Fruit fly (Drosophila melanogaster) whole organism, prepupa: ENCODE results near the gene dunk.

Source experiments
- Blimp-1 ChIP-seq: fragments of 200-800 bp; sonication (Bioruptor generic); optimal IDR thresholded peaks from 3 replicates; lab custom pipeline; 2017; ENCODE audit warnings: missing biosample characterization, missing genetic modification characterization, mild to moderate bottlenecking, moderate library complexity, missing genetic modification reagents
- CG10631 ChIP-seq: fragments of 200-800 bp; sonication (Bioruptor generic); optimal IDR thresholded peaks from 2 replicates; lab custom pipeline; 2016; ENCODE audit warnings: missing biosample characterization, missing genetic modification characterization
- CG11762 ChIP-seq: fragments of 200-800 bp; sonication (Bioruptor generic); optimal IDR thresholded peaks from 3 replicates; lab custom pipeline; 2016; ENCODE audit warnings: missing biosample characterization, missing genetic modification characterization; ENCODE audit not compliant: insufficient read depth
- CG11902 ChIP-seq: fragments of 200-800 bp; sonication (Bioruptor generic); optimal IDR thresholded peaks from 3 replicates; lab custom pipeline; 2016; ENCODE audit warnings: missing biosample characterization, missing genetic modification characterization
- CG1621 ChIP-seq: fragments of 200-800 bp; sonication (Bioruptor generic); optimal IDR thresholded peaks from 3 replicates; lab custom pipeline; 2018; ENCODE audit warnings: missing biosample characterization, mild to moderate bottlenecking, missing genetic modification characterization
- CG16779 ChIP-seq: fragments of 200-800 bp; sonication (Bioruptor generic); optimal IDR thresholded peaks from 3 replicates; lab custom pipeline; 2017; ENCODE audit warnings: missing biosample characterization, mild to moderate bottlenecking, missing genetic modification characterization
- CG31627 ChIP-seq: fragments of 200-800 bp; sonication (Bioruptor generic); optimal IDR thresholded peaks from 3 replicates; lab custom pipeline; 2016; ENCODE audit warnings: missing biosample characterization, missing genetic modification characterization
- CG32006 ChIP-seq: fragments of 200-800 bp; sonication (Bioruptor generic); optimal IDR thresholded peaks from 3 replicates; lab custom pipeline; 2017; ENCODE audit warnings: missing biosample characterization, mild to moderate bottlenecking, missing genetic modification characterization
- CG3919 ChIP-seq: fragments of 200-800 bp; sonication (Bioruptor generic); optimal IDR thresholded peaks from 3 replicates; lab custom pipeline; 2016; ENCODE audit warnings: missing biosample characterization, missing genetic modification characterization
- CG6163 ChIP-seq: fragments of 200-800 bp; sonication (Bioruptor generic); IDR thresholded peaks from 3 replicates; pipeline ENCODE4 v1.3.6; 2022; ENCODE audit warnings: missing biosample characterization, missing genetic modification characterization
- CG7368 ChIP-seq: fragments of 200-800 bp; sonication (Bioruptor generic); optimal IDR thresholded peaks from 3 replicates; lab custom pipeline; 2016; ENCODE audit warnings: missing biosample characterization, missing genetic modification characterization
- CG8119 ChIP-seq: fragments of 200-800 bp; sonication (Bioruptor generic); IDR thresholded peaks from 3 replicates; pipeline ENCODE4 v1.3.6; 2022; ENCODE audit warnings: missing biosample characterization, missing genetic modification characterization
- CG8319 ChIP-seq: fragments of 200-800 bp; sonication (Bioruptor generic); optimal IDR thresholded peaks from 3 replicates; lab custom pipeline; 2016; ENCODE audit warnings: missing biosample characterization, missing genetic modification characterization
- CG9139 ChIP-seq: fragments of 200-800 bp; sonication (Bioruptor generic); optimal IDR thresholded peaks from 3 replicates; lab custom pipeline; 2017; ENCODE audit warnings: missing biosample characterization, mild to moderate bottlenecking, missing genetic modification characterization
- Eip75B ChIP-seq: fragments of 200-800 bp; sonication (Bioruptor generic); optimal IDR thresholded peaks from 3 replicates; lab custom pipeline; 2016; ENCODE audit warnings: missing biosample characterization, missing genetic modification characterization
- Eip78C ChIP-seq: fragments of 200-800 bp; sonication (Bioruptor generic); peaks from one replicate; lab custom pipeline; 2016; ENCODE audit warnings: missing biosample characterization, missing genetic modification characterization
- Eip93F ChIP-seq: fragments of 200-800 bp; sonication (Bioruptor generic); optimal IDR thresholded peaks from 2 replicates; lab custom pipeline; 2016; ENCODE audit warnings: missing biosample characterization, mild to moderate bottlenecking, missing genetic modification characterization
- Gug ChIP-seq: fragments of 200-800 bp; sonication (Bioruptor generic); IDR thresholded peaks from 2 replicates; pipeline ENCODE4 v1.3.6; 2022; ENCODE audit warnings: missing biosample characterization, missing genetic modification characterization
- Hr38 ChIP-seq: sonication (Bioruptor generic); optimal IDR thresholded peaks from 2 replicates; lab custom pipeline; 2016; ENCODE audit warnings: missing biosample characterization, missing genetic modification characterization
- Hr39 ChIP-seq: fragments of 200-800 bp; sonication (Bioruptor generic); optimal IDR thresholded peaks from 2 replicates; lab custom pipeline; 2016; ENCODE audit warnings: missing biosample characterization, missing genetic modification characterization
- Smox ChIP-seq: fragments of 200-800 bp; sonication (Bioruptor generic); optimal IDR thresholded peaks from 3 replicates; lab custom pipeline; 2016; ENCODE audit warnings: missing biosample characterization, missing genetic modification characterization
- Sox102F ChIP-seq: fragments of 200-800 bp; sonication (Bioruptor generic); optimal IDR thresholded peaks from 2 replicates; lab custom pipeline; 2016; ENCODE audit warnings: missing biosample characterization, mild to moderate bottlenecking, missing genetic modification characterization
- Sox14 ChIP-seq: fragments of 200-800 bp; sonication (Bioruptor generic); optimal IDR thresholded peaks from 3 replicates; lab custom pipeline; 2016; ENCODE audit warnings: missing biosample characterization, missing genetic modification characterization
- Sox15 ChIP-seq: fragments of 200-800 bp; sonication (Bioruptor generic); optimal IDR thresholded peaks from 3 replicates; lab custom pipeline; 2016; ENCODE audit warnings: missing biosample characterization, missing genetic modification characterization
- achi ChIP-seq: fragments of 200-800 bp; sonication (Bioruptor generic); optimal IDR thresholded peaks from 3 replicates; lab custom pipeline; 2016; ENCODE audit warnings: missing biosample characterization, missing genetic modification characterization
- cyc ChIP-seq: fragments of 200-800 bp; sonication (Bioruptor generic); optimal IDR thresholded peaks from 3 replicates; lab custom pipeline; 2016; ENCODE audit warnings: missing biosample characterization, missing genetic modification characterization
- dac ChIP-seq: fragments of 200-800 bp; sonication (Bioruptor generic); optimal IDR thresholded peaks from 2 replicates; lab custom pipeline; 2017; ENCODE audit warnings: missing biosample characterization, mild to moderate bottlenecking, missing genetic modification characterization
- esn ChIP-seq: fragments of 200-800 bp; sonication (Bioruptor generic); optimal IDR thresholded peaks from 2 replicates; lab custom pipeline; 2016; ENCODE audit warnings: missing biosample characterization, mild to moderate bottlenecking, missing genetic modification characterization, moderate library complexity
- fd85E ChIP-seq: fragments of 200-800 bp; sonication (Bioruptor generic); optimal IDR thresholded peaks from 3 replicates; lab custom pipeline; 2016; ENCODE audit warnings: missing biosample characterization, missing genetic modification characterization
- fkh ChIP-seq: fragments of 200-800 bp; sonication (Bioruptor generic); optimal IDR thresholded peaks from 3 replicates; lab custom pipeline; 2017; ENCODE audit warnings: missing biosample characterization, mild to moderate bottlenecking, missing genetic modification characterization, moderate library complexity
- lz ChIP-seq: fragments of 200-800 bp; sonication (Bioruptor generic); optimal IDR thresholded peaks from 3 replicates; lab custom pipeline; 2016; ENCODE audit warnings: missing biosample characterization, missing genetic modification characterization
- net ChIP-seq: fragments of 200-800 bp; sonication (Bioruptor generic); optimal IDR thresholded peaks from 3 replicates; lab custom pipeline; 2016; ENCODE audit warnings: missing biosample characterization, missing genetic modification characterization
- pdm3 ChIP-seq: fragments of 200-800 bp; sonication (Bioruptor generic); optimal IDR thresholded peaks from 3 replicates; lab custom pipeline; 2016; ENCODE audit warnings: missing biosample characterization, missing genetic modification characterization
- salr ChIP-seq, 2 experiments: fragments of 200-800 bp; sonication (Bioruptor generic); optimal IDR thresholded peaks; 3 replicates each; lab custom pipeline; 2016 to 2018; ENCODE audit warnings: missing biosample characterization in 2 of 2, missing genetic modification characterization in 2 of 2, mild to moderate bottlenecking in 1 of 2
- ss ChIP-seq, 2 experiments: fragments of 200-800 bp; sonication (Bioruptor generic); optimal IDR thresholded peaks; 2 replicates in 1 of 2; 3 replicates in 1 of 2; lab custom pipeline; 2017 to 2018; ENCODE audit warnings: mild to moderate bottlenecking in 2 of 2, missing biosample characterization in 2 of 2, missing genetic modification characterization in 2 of 2, moderate library complexity in 1 of 2
- topi ChIP-seq: fragments of 200-800 bp; sonication (Bioruptor generic); optimal IDR thresholded peaks from 3 replicates; lab custom pipeline; 2016; ENCODE audit warnings: missing biosample characterization, missing genetic modification characterization

The dunk gene

dm6 chr2L:22151323-22151722 is at the start of gene dunk:
TSS of gene dunk (plus strand) at chr2L:22151623.
- no peak for TF ChIP-seq Sox102F (GFP tag; lab: Kevin White, UChicago)
- TF ChIP-seq CG11762 = no peak
- no peak for TF ChIP-seq CG31627 (GFP tag; lab: Kevin White, UChicago)
- TF ChIP-seq pdm3 (GFP tag; lab: Kevin White, UChicago) = no peak
- no peak for TF ChIP-seq CG6163 (GFP tag; lab: Robert Waterston, UW)
- TF ChIP-seq esn (GFP tag; lab: Kevin White, UChicago) = no peak
- TF ChIP-seq CG16779 (tag; lab: Kevin White, UChicago) = no peak
- no peak for TF ChIP-seq CG9139 (GFP tag; lab: Kevin White, UChicago)
- no peak for TF ChIP-seq Hr39 (GFP tag; lab: Kevin White, UChicago)
- TF ChIP-seq CG3919 (GFP tag; lab: Kevin White, UChicago) = no peak
- TF ChIP-seq CG1621 (tag; lab: Kevin White, UChicago) = no peak
- no peak for TF ChIP-seq fkh (GFP tag; lab: Kevin White, UChicago)
- no peak for TF ChIP-seq CG10631
- TF ChIP-seq ss (GFP tag; optimal IDR thresholded peaks at IDR 0.05; lab: Kevin White, UChicago) = no peak
- TF ChIP-seq Eip78C (GFP tag; lab: Kevin White, UChicago) = no peak
- no peak for TF ChIP-seq net (GFP tag; lab: Kevin White, UChicago)
- no peak for TF ChIP-seq CG8119
- no peak for TF ChIP-seq CG11902 (GFP tag; lab: Kevin White, UChicago)
- TF ChIP-seq CG7368 = no peak

dm6 chr2L:22104301-22104700 is 47.1 kb upstream of the dunk start, which contains the start of gene tplus3b:
TSS of gene tplus3b (minus strand) at chr2L:22104401.
- TF ChIP-seq Eip75B (GFP tag; lab: Kevin White, UChicago) (no peak), CG7368 (no peak), topi (no peak), CG6163 (GFP tag; lab: Robert Waterston, UW) (no peak), ss (GFP tag; optimal IDR thresholded peaks at IDR 0.05; lab: Kevin White, UChicago) (no peak), Eip93F (GFP tag; lab: Kevin White, UChicago) (no peak), CG3919 (GFP tag; lab: Kevin White, UChicago) (no peak), Blimp-1 (GFP tag; lab: Kevin White, UChicago) (no peak), fd85E (GFP tag; lab: Kevin White, UChicago) (no peak)

dm6 chr2L:22105412-22105811 is 46.0 kb upstream of the dunk start, which contains the start of gene CG15219:
TSS of gene CG15219 (minus strand) at chr2L:22105512.
- TF ChIP-seq Eip78C (GFP tag; lab: Kevin White, UChicago) (no peak), esn (GFP tag; lab: Kevin White, UChicago) (no peak), CG9139 (GFP tag; lab: Kevin White, UChicago) (no peak), CG11762 (no peak), lz (GFP tag; lab: Kevin White, UChicago) (no peak)

- TF ChIP-seq Sox14 (GFP tag; lab: Kevin White, UChicago) = no peak
- TF ChIP-seq salr (GFP tag; optimal IDR thresholded peaks at IDR 0.05; lab: Kevin White, UChicago) = no peak
- no peak for TF ChIP-seq dac (GFP tag; lab: Kevin White, UChicago)
- no peak for TF ChIP-seq Sox15 (GFP tag; lab: Kevin White, UChicago)
- no peak for TF ChIP-seq CG6163 (GFP tag; lab: Robert Waterston, UW)
- no peak for TF ChIP-seq Eip78C (GFP tag; lab: Kevin White, UChicago)
- no peak for TF ChIP-seq CG8319 (GFP tag; lab: Kevin White, UChicago)
- no peak for TF ChIP-seq CG11762
- TF ChIP-seq CG7368 = no peak
- no peak for TF ChIP-seq CG16779 (tag; lab: Kevin White, UChicago)
- TF ChIP-seq CG9139 (GFP tag; lab: Kevin White, UChicago) = no peak
- TF ChIP-seq CG32006 (GFP tag; lab: Kevin White, UChicago) = no peak
- no peak for TF ChIP-seq cyc (GFP tag; lab: Kevin White, UChicago)
- no peak for TF ChIP-seq Gug (GFP tag; lab: Robert Waterston, UW)
- TF ChIP-seq Eip75B (GFP tag; lab: Kevin White, UChicago) = no peak
- no peak for TF ChIP-seq Hr38 (GFP tag; lab: Kevin White, UChicago)
- TF ChIP-seq Hr39 (GFP tag; lab: Kevin White, UChicago) = no peak
- no peak for TF ChIP-seq Blimp-1 (GFP tag; lab: Kevin White, UChicago)
- TF ChIP-seq achi (GFP tag; lab: Kevin White, UChicago) = no peak
- no peak for TF ChIP-seq Smox (GFP tag; lab: Kevin White, UChicago)
These were observed 44.2 kb upstream of the dunk start, which contains the start of gene CG10834 for dm6 chr2L:22107204-22107603. TSS of gene CG10834 (minus strand) at chr2L:22107304.
